Worm (Caenorhabditis elegans) whole organism, early embryonic: ENCODE data around the gene srsx-18.
A peak's percentile ranks its signal among the peaks of the same experiment; 100 is the strongest.

Source experiments
- B0310.2 ChIP-seq: sonication (generic microtip); optimal IDR thresholded peaks from 2 replicates; lab custom pipeline; 2016; ENCODE audit warnings: mild to moderate bottlenecking, missing genetic modification characterization, missing compliant biosample characterization
- F13C5.2 ChIP-seq: sonication (generic microtip); optimal IDR thresholded peaks from 2 replicates; lab custom pipeline; 2017; ENCODE audit warnings: mild to moderate bottlenecking, missing genetic modification characterization, inconsistent platforms, missing compliant biosample characterization
- aly-1 ChIP-seq: sonication (generic microtip); optimal IDR thresholded peaks from 2 replicates; lab custom pipeline; 2016; ENCODE audit warnings: missing genetic modification characterization, missing compliant biosample characterization
- ama-1 ChIP-seq: fragments of 150-350 bp; optimal IDR thresholded peaks from 2 replicates; lab custom pipeline; 2014
- ceh-13 ChIP-seq: fragments of 200-800 bp; sonication (Bioruptor generic); optimal IDR thresholded peaks from 2 replicates; lab custom pipeline; 2018; ENCODE audit warnings: mild to moderate bottlenecking, missing genetic modification characterization, missing compliant biosample characterization
- ceh-36 ChIP-seq: sonication (generic microtip); optimal IDR thresholded peaks from 2 replicates; lab custom pipeline; 2016; ENCODE audit warnings: missing genetic modification characterization, inconsistent platforms, missing compliant biosample characterization
- ets-7 ChIP-seq: sonication (generic microtip); optimal IDR thresholded peaks from 2 replicates; lab custom pipeline; 2016; ENCODE audit warnings: missing genotype, missing genetic modification characterization, missing compliant biosample characterization
- flt-1 ChIP-seq: fragments of 200-800 bp; sonication (Bioruptor generic); IDR thresholded peaks from 2 replicates; pipeline ENCODE4 v1.3.6; 2022; ENCODE audit warnings: missing genetic modification characterization, missing compliant biosample characterization
- hmbx-1 ChIP-seq: sonication (generic microtip); optimal IDR thresholded peaks from 2 replicates; lab custom pipeline; 2016; ENCODE audit warnings: mild to moderate bottlenecking, missing genetic modification characterization, missing compliant biosample characterization
- hmg-4 ChIP-seq: fragments of 200-800 bp; sonication (Bioruptor generic); optimal IDR thresholded peaks from 2 replicates; lab custom pipeline; 2018; ENCODE audit warnings: mild to moderate bottlenecking, missing genetic modification characterization, missing compliant biosample characterization
- hnd-1 ChIP-seq: sonication (generic microtip); optimal IDR thresholded peaks from 2 replicates; lab custom pipeline; 2016; ENCODE audit warnings: missing genetic modification characterization, missing compliant biosample characterization
- pes-1 ChIP-seq: fragments of 200-800 bp; sonication (Bioruptor generic); IDR thresholded peaks from 2 replicates; pipeline ENCODE4 v1.3.6; 2022; ENCODE audit warnings: missing genetic modification reagents, missing genetic modification characterization, missing compliant biosample characterization
- scrt-1 ChIP-seq: fragments of 200-800 bp; sonication (Bioruptor generic); IDR thresholded peaks from 2 replicates; pipeline ENCODE4 v1.3.6; 2022; ENCODE audit warnings: missing genetic modification characterization, missing compliant biosample characterization
- sea-1 ChIP-seq: fragments of 200-800 bp; sonication (Bioruptor generic); conservative IDR thresholded peaks from 2 replicates; pipeline ENCODE4 v1.3.6; 2022; ENCODE audit warnings: missing genetic modification characterization, missing compliant biosample characterization
- tbx-11 ChIP-seq: fragments of 200-800 bp; sonication (Bioruptor generic); IDR thresholded peaks from 2 replicates; pipeline ENCODE4 v1.3.6; 2022; ENCODE audit warnings: missing genetic modification characterization, missing compliant biosample characterization
- tbx-37 ChIP-seq: fragments of 200-800 bp; sonication (Bioruptor generic); conservative IDR thresholded peaks from 2 replicates; pipeline ENCODE4 v1.3.6; 2022; ENCODE audit warnings: missing genetic modification reagents, missing genetic modification characterization, missing compliant biosample characterization
- tra-4 ChIP-seq: sonication (generic microtip); optimal IDR thresholded peaks from 2 replicates; lab custom pipeline; 2017; ENCODE audit warnings: missing genetic modification characterization, missing compliant biosample characterization

srsx-18 gene

ce11 chrV:5895021-5895420, 27.3 kb upstream of the srsx-18 start, which contains the start of gene grd-9:
TSS of gene grd-9 (plus strand) at chrV:5895321.
- no peak for TF ChIP-seq pes-1 (GFP tag; lab: Robert Waterston, UW)

ce11 chrV:5899940-5900339, 22.4 kb upstream of the srsx-18 start, which contains the start of gene srd-16:
TSS of gene srd-16 (minus strand) at chrV:5900040.
- TF ChIP-seq ets-7 (tag; lab: Kevin White, UChicago) (no peak), flt-1 (GFP tag; lab: Robert Waterston, UW) (no peak)

ce11 chrV:5901833-5902232, 20.5 kb upstream of the srsx-18 start, which contains the start of gene C04E6.5:
TSS of gene C04E6.5 (plus strand) at chrV:5902133.
- TF ChIP-seq tbx-11 (GFP tag; lab: Robert Waterston, UW) (no peak), tbx-37 (GFP tag; lab: Robert Waterston, UW) (no peak), ceh-13 (no peak), hnd-1 (tag; lab: Kevin White, UChicago) (no peak), tra-4 (tag; lab: Kevin White, UChicago) (no peak), ets-7 (tag; lab: Kevin White, UChicago) (no peak), flt-1 (GFP tag; lab: Robert Waterston, UW) (no peak)

ce11 chrV:5906252-5906651, 16.1 kb upstream of the srsx-18 start, which contains the start of gene srd-15:
TSS of gene srd-15 (minus strand) at chrV:5906352.
- no peak for TF ChIP-seq ceh-13
- TF ChIP-seq pes-1 (GFP tag; lab: Robert Waterston, UW) = no peak
- TF ChIP-seq tbx-37 (GFP tag; lab: Robert Waterston, UW) = no peak
- TF ChIP-seq flt-1 (GFP tag; lab: Robert Waterston, UW) = no peak
- no peak for TF ChIP-seq tbx-11 (GFP tag; lab: Robert Waterston, UW)
- no peak for TF ChIP-seq hnd-1 (tag; lab: Kevin White, UChicago)
- no peak for TF ChIP-seq aly-1 (tag; lab: Kevin White, UChicago)
- TF ChIP-seq hmg-4 (GFP tag; lab: Kevin White, UChicago) = no peak

- TF ChIP-seq hnd-1 (tag; lab: Kevin White, UChicago) = no peak
- TF ChIP-seq scrt-1 = no peak
- no peak for TF ChIP-seq ets-7 (tag; lab: Kevin White, UChicago)
- TF ChIP-seq pes-1 (GFP tag; lab: Robert Waterston, UW) = no peak
- no peak for TF ChIP-seq flt-1 (GFP tag; lab: Robert Waterston, UW)
Measured at ce11 chrV:5907090-5907489, 15.2 kb upstream of the srsx-18 start, which contains the start of gene C04E6.4. TSS of gene C04E6.4 (plus strand) at chrV:5907390.

- TF ChIP-seq ceh-13 = no peak
- no peak for TF ChIP-seq tra-4 (tag; lab: Kevin White, UChicago)
- no peak for TF ChIP-seq pes-1 (GFP tag; lab: Robert Waterston, UW)
- no peak for TF ChIP-seq F13C5.2 (tag; lab: Kevin White, UChicago)
- no peak for TF ChIP-seq ama-1 (lab: Kevin White, UChicago)
- no peak for TF ChIP-seq hnd-1 (tag; lab: Kevin White, UChicago)
- TF ChIP-seq tbx-37 (GFP tag; lab: Robert Waterston, UW) = no peak
- TF ChIP-seq B0310.2 (tag; lab: Kevin White, UChicago) = no peak
- no peak for TF ChIP-seq hmbx-1 (tag; lab: Kevin White, UChicago)
- no peak for TF ChIP-seq sea-1
- no peak for TF ChIP-seq hmg-4 (GFP tag; lab: Kevin White, UChicago)
- no peak for TF ChIP-seq ets-7 (tag; lab: Kevin White, UChicago)
- TF ChIP-seq flt-1 (GFP tag; lab: Robert Waterston, UW) = no peak
- no peak for TF ChIP-seq scrt-1
Measured at ce11 chrV:5912426-5912825, 9.9 kb upstream of the srsx-18 start, which contains the start of gene C04E6.13. TSS of gene C04E6.13 (plus strand) at chrV:5912726.

- no peak for TF ChIP-seq ama-1 (lab: Kevin White, UChicago)
- TF ChIP-seq tbx-11 (GFP tag; lab: Robert Waterston, UW) = no peak
- no peak for TF ChIP-seq hmbx-1 (tag; lab: Kevin White, UChicago)
- no peak for TF ChIP-seq tbx-37 (GFP tag; lab: Robert Waterston, UW)
- TF ChIP-seq ets-7 (tag; lab: Kevin White, UChicago) = no peak
- TF ChIP-seq aly-1 (tag; lab: Kevin White, UChicago) = no peak
- TF ChIP-seq ceh-36 (tag; lab: Kevin White, UChicago) = no peak
- no peak for TF ChIP-seq scrt-1
- TF ChIP-seq ceh-13 = no peak
- TF ChIP-seq pes-1 (GFP tag; lab: Robert Waterston, UW) = no peak
- TF ChIP-seq F13C5.2 (tag; lab: Kevin White, UChicago) = no peak
- TF ChIP-seq tra-4 (tag; lab: Kevin White, UChicago) = no peak
- no peak for TF ChIP-seq B0310.2 (tag; lab: Kevin White, UChicago)
- no peak for TF ChIP-seq flt-1 (GFP tag; lab: Robert Waterston, UW)
- TF ChIP-seq hnd-1 (tag; lab: Kevin White, UChicago) = no peak
Measured at ce11 chrV:5916862-5917261, 5.5 kb upstream of the srsx-18 start.

- TF ChIP-seq pes-1 (GFP tag; lab: Robert Waterston, UW) (no peak; the same call in 1 of the 2 replicates), B0310.2 (tag; lab: Kevin White, UChicago) (no peak), aly-1 (tag; lab: Kevin White, UChicago) (no peak), flt-1 (GFP tag; lab: Robert Waterston, UW) (peak; percentile 50; the same call in 1 of the 2 replicates), sea-1 (no peak), tbx-37 (GFP tag; lab: Robert Waterston, UW) (peak; percentile 88)
Measured at ce11 chrV:5917707-5918106, 4.6 kb upstream of the srsx-18 start, which contains the start of gene lrpr-1. TSS of gene lrpr-1 (minus strand) at chrV:5917891.
